Worm (Caenorhabditis elegans) whole organism, L4/young adult: ENCODE results near the gene clec-147.

ENCODE experiments used
- W03F9.2 ChIP-seq: fragments of 150-350 bp; optimal IDR thresholded peaks from 2 replicates; lab custom pipeline; 2014; ENCODE audit warnings: missing biosample characterization, missing genetic modification characterization
- dao-5 ChIP-seq: sonication (generic microtip); optimal IDR thresholded peaks from 2 replicates; lab custom pipeline; 2016; ENCODE audit warnings: missing genotype, missing genetic modification characterization, moderate library complexity, missing compliant biosample characterization

- TF ChIP-seq W03F9.2 (tag; lab: Kevin White, UChicago) (no peak), dao-5 (tag; lab: Kevin White, UChicago) (no peak)
These were observed 44.9 kb downstream of the clec-147 start for ce11 chrII:14492592-14493196.
